Worm (Caenorhabditis elegans): ENCODE measurements around the gene T07D4.5.

The T07D4.5 gene

DNA sequence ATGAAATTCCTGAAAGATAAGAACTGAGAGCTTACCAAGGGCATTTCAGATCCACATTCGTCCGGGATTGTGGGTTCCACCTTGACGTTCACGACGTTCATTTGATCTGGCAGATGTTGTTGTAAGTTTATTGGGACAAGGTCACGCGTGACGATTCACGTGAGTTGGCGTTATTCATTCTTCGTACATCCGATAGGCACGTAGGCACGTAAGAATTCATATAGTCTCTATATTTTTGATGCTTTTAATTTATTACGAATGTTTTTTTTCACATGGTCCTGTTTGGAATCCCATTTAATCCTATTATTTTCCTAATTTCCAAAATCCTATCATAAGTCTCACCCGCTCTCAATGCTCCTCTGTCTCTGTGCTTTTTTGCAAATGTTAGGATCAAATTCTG is 27.8 kb upstream of the T07D4.5 start, which contains the start of gene B0457.4:
Gene B0457.4, minus strand, starts transcription at position 101 of the 400 bp plus-strand sequence.
- TF ChIP-seq zfp-2 (tag; optimal IDR thresholded peaks at IDR 0.05) (no peak), lin-38 (GFP tag; IDR thresholded peaks at IDR 0.05) (no peak), jun-1 (tag; optimal IDR thresholded peaks at IDR 0.05) (no peak), aha-1 (tag) (no peak), duxl-1 (tag; optimal IDR thresholded peaks at IDR 0.05; ENCODE audit: poor library complexity) (no peak), sdz-12 (GFP tag; optimal IDR thresholded peaks at IDR 0.05) (no peak), lin-13 (GFP tag; optimal IDR thresholded peaks at IDR 0.05) (no peak), php-3 (GFP tag; IDR thresholded peaks at IDR 0.05) (no peak), lim-7 (GFP tag; IDR thresholded peaks at IDR 0.05) (no peak), D1046.2 (GFP tag; IDR thresholded peaks at IDR 0.05) (no peak), dmd-6 (GFP tag; IDR thresholded peaks at IDR 0.05) (no peak), nhr-11 (tag; optimal IDR thresholded peaks at IDR 0.05) (no peak), lsy-2 (tag; optimal IDR thresholded peaks at IDR 0.05) (no peak), unc-39 (tag; optimal IDR thresholded peaks at IDR 0.05) (no peak), zip-2 (tag; optimal IDR thresholded peaks at IDR 0.05) (no peak), ceh-32 (tag; optimal IDR thresholded peaks at IDR 0.05; ENCODE audit: poor library complexity) (no peak), dve-1 (tag; optimal IDR thresholded peaks at IDR 0.05; ENCODE audit: insufficient read depth) (no peak), snpc-4 (tag; optimal IDR thresholded peaks at IDR 0.05) (no peak)

DNA sequence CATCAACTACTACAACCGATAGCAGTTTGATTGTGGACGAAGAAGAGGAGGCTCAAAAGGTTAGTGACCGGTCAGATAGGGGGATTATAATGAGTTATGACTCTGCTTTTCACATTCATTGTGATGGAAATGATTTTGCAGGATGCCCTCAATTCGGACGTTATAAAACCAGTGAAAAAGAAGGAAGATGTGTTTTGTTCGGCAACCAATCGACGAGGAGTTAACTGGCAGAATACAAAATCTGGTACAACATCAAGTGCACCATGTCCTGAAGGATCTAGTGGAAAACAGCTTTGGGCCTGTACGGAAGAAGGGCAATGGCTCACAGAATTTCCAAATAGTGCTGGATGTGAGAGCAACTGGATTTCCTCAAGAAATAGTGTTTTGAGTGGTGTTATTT is 19.7 kb upstream of the T07D4.5 start:
- TF ChIP-seq unc-62 (GFP tag; optimal IDR thresholded peaks at IDR 0.05 in 1 of 2) (peak in 1 of 2 experiments; percentile 96), unc-62 (tag; optimal IDR thresholded peaks at IDR 0.05) (no peak), nhr-237 (tag; optimal IDR thresholded peaks at IDR 0.05) (no peak)

DNA sequence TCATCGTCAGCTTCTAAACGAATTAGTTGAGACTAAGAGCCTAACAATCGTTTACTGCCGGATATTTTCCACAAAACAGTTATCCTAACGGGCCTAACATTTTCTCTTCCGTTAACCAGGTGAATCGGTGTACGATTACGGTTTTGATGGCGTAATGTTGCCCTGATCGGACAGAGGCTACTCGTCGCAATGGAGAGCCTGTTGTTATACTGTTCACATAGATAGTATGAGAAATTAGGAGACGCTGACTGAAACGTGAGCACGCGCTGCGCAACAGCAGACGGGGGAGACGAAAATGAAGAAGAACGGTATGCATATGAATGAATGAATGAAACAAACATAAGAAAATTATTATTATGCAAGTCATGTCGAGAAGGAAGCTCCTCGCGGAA is 15.2 kb upstream of the T07D4.5 start:
- TF ChIP-seq gei-8 (GFP tag; optimal IDR thresholded peaks at IDR 0.05) (no peak), T20F7.1 (GFP tag; optimal IDR thresholded peaks at IDR 0.05) (no peak), zip-2 (tag; optimal IDR thresholded peaks at IDR 0.05) (no peak), tag-97 (GFP tag; IDR thresholded peaks at IDR 0.05) (no peak), nhr-76 (tag; optimal IDR thresholded peaks at IDR 0.05) (no peak), pha-4 (GFP tag; IDR thresholded peaks at IDR 0.05) (no peak), pha-4 (tag; optimal IDR thresholded peaks at IDR 0.05) (no peak), arid-1 (GFP tag; conservative IDR thresholded peaks at IDR 0.05) (no peak), F10B5.3 (tag; optimal IDR thresholded peaks at IDR 0.05) (no peak), ZK546.5 (tag; optimal IDR thresholded peaks at IDR 0.05) (no peak)

DNA sequence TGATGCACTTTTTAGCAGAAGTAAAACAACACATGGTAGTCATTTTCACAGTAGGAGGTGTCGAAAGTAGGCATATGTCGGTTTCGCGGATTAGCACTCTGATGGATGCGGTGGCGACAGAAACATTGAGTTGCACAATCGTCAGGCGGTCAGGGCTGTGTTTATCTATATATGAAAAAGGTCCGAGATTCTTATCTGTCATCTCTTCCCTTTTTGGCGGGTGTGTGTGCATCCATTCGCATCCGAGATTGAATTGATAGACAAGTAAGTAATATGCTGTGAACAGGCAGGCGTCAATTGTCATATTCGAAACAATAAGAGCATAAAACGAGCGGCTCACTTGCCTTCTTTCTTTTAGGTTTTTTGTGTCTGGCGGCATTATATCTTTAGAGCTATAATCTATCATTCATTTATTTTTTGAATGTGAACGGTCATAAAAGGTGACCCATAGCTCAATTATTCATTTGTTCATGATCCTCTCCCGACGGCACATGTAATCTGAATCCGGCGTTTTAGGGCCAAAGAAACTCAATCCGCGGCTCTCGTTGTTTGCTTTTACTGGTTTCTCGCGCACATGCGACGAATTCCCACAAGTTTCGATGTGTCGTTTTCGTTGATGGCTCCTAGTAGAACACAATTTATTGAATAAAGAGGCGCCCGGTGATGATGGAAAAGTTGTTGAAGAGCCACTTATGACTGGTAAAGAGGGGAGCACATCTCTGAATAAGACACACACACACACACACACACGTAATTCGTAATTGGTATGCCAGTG is 14.6 kb upstream of the T07D4.5 start:
- TF ChIP-seq Y75B8A.6 (GFP tag; IDR thresholded peaks at IDR 0.05), result no peak
- peak; percentile 90 for TF ChIP-seq aha-1 (tag)
- no peak for TF ChIP-seq unc-130 (GFP tag; optimal IDR thresholded peaks at IDR 0.05)

DNA sequence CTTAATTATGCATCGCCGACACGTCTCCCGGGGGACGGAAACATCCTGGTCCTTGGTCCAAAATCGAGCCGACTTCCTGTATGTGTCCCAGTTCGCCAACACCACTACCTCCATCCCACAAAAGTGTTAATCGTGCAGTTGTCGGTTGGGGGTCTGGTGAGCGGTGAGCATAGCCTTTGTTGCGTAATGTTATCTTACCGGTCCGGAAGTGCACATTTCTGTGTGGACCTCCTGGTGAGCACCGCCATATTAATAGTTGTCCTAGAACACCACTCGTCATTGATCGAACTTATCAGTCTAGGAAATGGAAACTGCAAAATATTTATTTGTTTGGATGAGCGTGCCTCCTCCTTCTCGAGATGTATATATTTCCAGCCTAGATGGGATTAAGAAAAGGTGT is 13.1 kb upstream of the T07D4.5 start:
- TF ChIP-seq attf-4 (tag; optimal IDR thresholded peaks at IDR 0.05) (no peak), nhr-237 (tag; optimal IDR thresholded peaks at IDR 0.05) (no peak), nhr-41 (GFP tag; IDR thresholded peaks at IDR 0.05) (no peak), ceh-32 (tag; optimal IDR thresholded peaks at IDR 0.05; ENCODE audit: poor library complexity) (no peak), zfp-2 (tag; optimal IDR thresholded peaks at IDR 0.05) (no peak)
